Worm (Caenorhabditis elegans): ENCODE results near the gene Y43F8B.22.

The Y43F8B.22 gene

DNA sequence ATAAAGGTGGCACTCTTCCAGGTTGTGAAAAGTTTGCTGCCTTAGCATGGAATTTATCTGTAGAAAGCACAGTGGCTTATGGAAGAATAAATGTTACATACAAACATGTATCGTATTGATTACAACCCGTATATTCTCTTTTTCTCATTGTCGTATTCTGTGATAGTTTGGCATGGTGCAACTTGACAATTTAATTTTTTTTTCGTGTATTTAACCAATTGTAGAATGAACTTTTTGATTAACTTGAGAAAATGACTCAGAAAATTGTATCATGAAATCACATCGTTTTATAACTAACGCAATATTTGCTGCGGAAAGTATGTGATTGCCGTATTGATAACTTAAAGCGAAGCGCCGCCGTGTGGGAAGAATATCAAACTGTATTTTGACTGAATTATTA is 25.5 kb upstream of the Y43F8B.22 start, which contains the start of gene Y43F8B.24:
Y43F8B.24 (plus strand) TSS at position 301 of the 400 bp plus-strand sequence.
- no peak for TF ChIP-seq odd-2 (tag; optimal IDR thresholded peaks at IDR 0.05)

DNA sequence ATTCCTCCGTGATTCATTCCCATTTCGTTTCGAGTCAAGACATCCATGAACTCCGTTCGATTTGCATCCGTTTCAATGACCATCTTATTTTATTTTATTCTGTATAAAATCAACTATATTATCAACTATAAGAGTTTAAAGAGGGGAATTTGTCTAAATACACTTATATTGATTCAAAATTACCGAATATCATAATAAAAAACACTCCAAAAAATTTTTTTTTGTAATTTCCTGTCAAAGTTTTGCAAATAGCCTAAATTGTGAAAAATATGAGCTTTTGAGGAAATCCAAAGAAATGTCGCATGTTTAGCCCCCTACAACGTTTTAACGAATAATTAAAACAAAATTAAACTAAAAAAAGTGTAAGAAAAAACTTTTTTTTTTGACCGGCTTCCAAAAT is 20.6 kb upstream of the Y43F8B.22 start, which contains the start of gene Y43F8B.15:
Y43F8B.15 (minus strand) TSS at position 101 of the 400 bp plus-strand sequence.
- TF ChIP-seq C08G9.2 (tag; optimal IDR thresholded peaks at IDR 0.05) (no peak), dve-1 (tag; optimal IDR thresholded peaks at IDR 0.05) (no peak), fkh-10 (GFP tag; optimal IDR thresholded peaks at IDR 0.05) (no peak), pat-9 (tag; optimal IDR thresholded peaks at IDR 0.05) (no peak), elt-2 (tag; optimal IDR thresholded peaks at IDR 0.05) (no peak), ceh-18 (tag; optimal IDR thresholded peaks at IDR 0.05) (no peak), nhr-11 (tag; optimal IDR thresholded peaks at IDR 0.05) (no peak), T23F11.4 (GFP tag; optimal IDR thresholded peaks at IDR 0.05) (no peak), gmeb-2 (tag; optimal IDR thresholded peaks at IDR 0.05) (no peak)

DNA sequence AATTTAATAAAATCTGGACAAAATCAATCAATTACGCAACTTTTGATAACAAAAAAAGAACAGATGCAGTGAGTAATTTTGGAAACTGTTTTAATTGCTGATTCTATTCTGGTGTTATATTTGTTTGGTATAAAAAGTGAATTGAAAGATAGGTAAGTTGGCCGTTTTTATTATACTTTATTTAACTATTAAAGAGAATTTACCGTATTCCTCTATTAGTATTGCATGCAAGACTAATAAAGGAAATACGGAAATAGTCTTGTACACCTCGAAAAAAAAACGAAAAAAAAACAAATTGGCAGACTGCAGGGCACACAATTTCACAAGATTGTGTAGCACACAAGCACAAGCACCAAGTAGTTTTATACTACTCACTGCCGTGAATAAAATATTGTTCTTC is 20.0 kb upstream of the Y43F8B.22 start, which contains the start of gene Y43F8B.25:
Y43F8B.25 (plus strand) TSS at position 301 of the 400 bp plus-strand sequence.
- TF ChIP-seq K02D7.2 (tag; optimal IDR thresholded peaks at IDR 0.05) = no peak
- TF ChIP-seq sdc-2 (tag; optimal IDR thresholded peaks at IDR 0.05) = no peak
- no peak for TF ChIP-seq ceh-30 (tag; optimal IDR thresholded peaks at IDR 0.05)
- no peak for TF ChIP-seq pha-4 (tag; optimal IDR thresholded peaks at IDR 0.05)
- no peak for TF ChIP-seq dve-1 (tag; optimal IDR thresholded peaks at IDR 0.05)
- no peak for TF ChIP-seq mec-3 (tag; optimal IDR thresholded peaks at IDR 0.05; ENCODE audit: borderline replicate concordance)
- no peak for TF ChIP-seq hlh-6 (tag; optimal IDR thresholded peaks at IDR 0.05)
- no peak for TF ChIP-seq unc-3 (GFP tag; conservative IDR thresholded peaks at IDR 0.05)
- no peak for TF ChIP-seq unc-3 (tag; optimal IDR thresholded peaks at IDR 0.05)
- TF ChIP-seq ceh-45 (GFP tag; IDR thresholded peaks at IDR 0.05) = no peak
- no peak for TF ChIP-seq npax-4 (tag; optimal IDR thresholded peaks at IDR 0.05)
- no peak for TF ChIP-seq pqm-1 (tag; optimal IDR thresholded peaks at IDR 0.05)
- no peak for TF ChIP-seq tbx-7 (tag; optimal IDR thresholded peaks at IDR 0.05)
- no peak for TF ChIP-seq ceh-19 (GFP tag; optimal IDR thresholded peaks at IDR 0.05)
- no peak for TF ChIP-seq pax-1 (tag; optimal IDR thresholded peaks at IDR 0.05)
- no peak for TF ChIP-seq ceh-14 (tag; optimal IDR thresholded peaks at IDR 0.05)
- no peak for TF ChIP-seq fkh-10 (GFP tag; optimal IDR thresholded peaks at IDR 0.05)

DNA sequence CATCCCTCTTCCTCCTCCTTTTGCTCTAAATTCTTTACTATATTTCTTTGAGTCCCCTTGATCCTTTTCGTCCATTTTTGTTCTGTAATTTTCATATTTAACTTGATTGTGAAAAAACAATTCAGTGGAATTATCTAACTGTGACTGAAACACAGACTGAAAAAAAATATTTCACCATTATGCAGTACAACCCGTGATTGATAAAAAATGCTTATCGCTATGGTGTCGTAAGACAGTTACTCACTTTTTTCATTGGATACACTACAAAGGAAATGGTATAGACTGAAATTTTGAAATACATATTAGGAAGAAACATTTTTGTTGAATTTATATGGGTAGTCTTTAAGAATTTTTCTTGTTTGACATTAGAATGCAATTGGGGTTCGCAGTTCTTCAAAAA is 15.1 kb upstream of the Y43F8B.22 start, which contains the start of gene Y43F8B.23:
Y43F8B.23 (minus strand) TSS at position 75 of the 400 bp plus-strand sequence.
- TF ChIP-seq che-1 (tag; optimal IDR thresholded peaks at IDR 0.05) (no peak), ztf-16 (tag; optimal IDR thresholded peaks at IDR 0.05) (no peak), unc-42 (tag; optimal IDR thresholded peaks at IDR 0.05) (no peak)

DNA sequence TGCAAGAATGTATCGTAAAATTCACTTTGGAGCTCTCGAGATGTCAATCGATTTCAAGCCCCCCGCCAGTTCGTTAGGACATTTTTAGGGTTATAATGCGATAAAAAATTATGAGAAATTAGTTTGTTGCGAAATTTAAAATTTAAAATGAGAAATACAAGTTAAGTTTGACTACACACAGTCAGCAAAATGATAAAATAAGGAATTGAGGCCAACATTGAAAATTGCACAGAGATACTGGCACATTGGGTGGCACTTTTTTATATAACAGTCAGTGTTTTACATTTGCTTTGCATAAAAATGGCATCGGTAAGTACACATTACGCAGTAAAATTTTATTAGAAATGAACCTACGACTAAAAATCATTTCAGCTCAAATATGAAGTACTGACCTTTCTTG is 14.6 kb upstream of the Y43F8B.22 start, which contains the start of gene Y43F8B.12:
Y43F8B.12 (plus strand) TSS at position 301 of the 400 bp plus-strand sequence.
- no peak for TF ChIP-seq unc-55 (GFP tag; optimal IDR thresholded peaks at IDR 0.05)

DNA sequence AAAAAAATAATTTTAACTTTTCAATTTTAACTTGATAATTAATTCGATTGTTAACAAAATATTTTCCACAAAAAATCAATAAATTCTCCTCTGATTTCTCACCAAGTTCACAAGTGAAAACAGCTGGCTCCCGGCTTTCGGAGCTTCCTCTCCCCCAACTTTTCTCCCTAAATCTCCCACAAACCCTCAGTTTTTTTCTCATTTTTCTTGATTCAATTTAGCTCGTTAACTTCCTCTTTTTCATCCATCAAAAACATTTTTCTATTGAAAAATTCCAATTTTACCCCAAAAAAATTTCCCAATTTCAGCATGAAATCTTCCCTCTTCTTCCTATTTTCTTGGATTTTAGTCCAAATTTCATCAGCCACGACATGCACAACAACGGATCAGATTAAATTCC is 12.2 kb upstream of the Y43F8B.22 start, which contains the start of gene Y43F8B.11:
Y43F8B.11 (plus strand) TSS at position 301 of the 400 bp plus-strand sequence.
- TF ChIP-seq fkh-10 (GFP tag; optimal IDR thresholded peaks at IDR 0.05) (no peak), fax-1 (tag; optimal IDR thresholded peaks at IDR 0.05) (no peak), hlh-6 (tag; optimal IDR thresholded peaks at IDR 0.05) (no peak), rnt-1 (tag; optimal IDR thresholded peaks at IDR 0.05) (no peak), elt-2 (tag; optimal IDR thresholded peaks at IDR 0.05) (no peak), eyg-1 (tag; optimal IDR thresholded peaks at IDR 0.05) (no peak), T23F11.4 (GFP tag; optimal IDR thresholded peaks at IDR 0.05) (no peak), ztf-16 (tag; optimal IDR thresholded peaks at IDR 0.05) (no peak), sdc-2 (tag; optimal IDR thresholded peaks at IDR 0.05) (no peak), ama-1 (optimal IDR thresholded peaks at IDR 0.05) (no peak)

All from whole organism, late embryonic.